Fruit fly (Drosophila melanogaster): ENCODE measurements around the gene CG33725.

CG33725 gene

DNA sequence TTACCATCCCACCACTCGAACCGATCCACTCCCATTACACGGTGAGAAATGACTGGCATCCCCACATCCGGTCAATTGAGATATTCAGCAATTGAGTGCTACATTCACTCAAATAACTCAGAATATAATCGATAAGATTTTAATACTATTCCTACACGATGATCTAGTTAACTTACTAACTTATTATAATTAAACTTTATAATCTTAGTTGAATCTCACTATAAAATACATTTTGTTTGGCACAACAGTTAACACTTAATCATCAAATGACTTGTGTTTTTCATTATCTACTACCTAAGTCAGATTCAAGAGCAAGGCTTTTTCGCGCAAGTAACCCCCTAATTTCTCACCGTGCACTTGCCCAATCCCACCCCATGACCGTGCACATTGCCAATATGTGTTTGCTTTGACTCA lies 12.9 kb downstream of the CG33725 start (continued):
- TF ChIP-seq wdn (GFP tag; IDR thresholded peaks at IDR 0.05) (no peak), ab (GFP tag; optimal IDR thresholded peaks at IDR 0.05) (no peak), fd102C (GFP tag; optimal IDR thresholded peaks at IDR 0.05) (no peak), Mrtf (GFP tag; IDR thresholded peaks at IDR 0.05) (0 out of 3 replicates have a peak, but pooled peaks have one; percentile 29), CG30431 (GFP tag; optimal IDR thresholded peaks at IDR 0.05) (peak; percentile 25), Ssrp (tag; optimal IDR thresholded peaks at IDR 0.05) (peak; percentile 35), Tbp (GFP tag; optimal IDR thresholded peaks at IDR 0.05) (no peak), CG14014 (GFP tag; IDR thresholded peaks at IDR 0.05) (no peak), nmo (GFP tag; optimal IDR thresholded peaks at IDR 0.05) (peak; percentile 53), CG12071 (GFP tag; optimal IDR thresholded peaks at IDR 0.05) (no peak), eve (GFP tag; optimal IDR thresholded peaks at IDR 0.05) (no peak), Meics (GFP tag; optimal IDR thresholded peaks at IDR 0.05) (peak; percentile 53), Ets65A (GFP tag) (peak; percentile 11), Hr39 (optimal IDR thresholded peaks at IDR 0.05) (no peak), CG17829 (tag; optimal IDR thresholded peaks at IDR 0.05) (peak; percentile 46), Nf-YA (GFP tag; IDR thresholded peaks at IDR 0.05) (no peak), slp2 (GFP tag; optimal IDR thresholded peaks at IDR 0.05) (peak; percentile 1), CG34376 (GFP tag; optimal IDR thresholded peaks at IDR 0.05) (no peak), nerfin-1 (tag; optimal IDR thresholded peaks at IDR 0.05) (peak; percentile 35), eyg (GFP tag; optimal IDR thresholded peaks at IDR 0.05) (no peak), CG12769 (tag; optimal IDR thresholded peaks at IDR 0.05) (peak; percentile 27), shn (GFP tag; optimal IDR thresholded peaks at IDR 0.05) (no peak), cato (GFP tag; optimal IDR thresholded peaks at IDR 0.05; ENCODE audit: borderline replicate concordance) (no peak), gem (tag; optimal IDR thresholded peaks at IDR 0.05) (peak; percentile 66), CG13296 (GFP tag; optimal IDR thresholded peaks at IDR 0.05) (peak; percentile 51), CG3065 (GFP tag; optimal IDR thresholded peaks at IDR 0.05) (no peak), CG1602 (GFP tag; optimal IDR thresholded peaks at IDR 0.05) (no peak), CG10979 (tag; optimal IDR thresholded peaks at IDR 0.05) (peak; percentile 54), CG2712 (tag; optimal IDR thresholded peaks at IDR 0.05) (peak; percentile 59), az2 (GFP tag; optimal IDR thresholded peaks at IDR 0.05) (peak; percentile 35), trh (GFP tag; optimal IDR thresholded peaks at IDR 0.05) (no peak), psq (GFP tag; optimal IDR thresholded peaks at IDR 0.05) (no peak), Deaf1 (tag; optimal IDR thresholded peaks at IDR 0.05) (no peak), CG1792 (GFP tag; optimal IDR thresholded peaks at IDR 0.05) (no peak), Oli (tag; optimal IDR thresholded peaks at IDR 0.05) (peak; percentile 43), chif (GFP tag; optimal IDR thresholded peaks at IDR 0.05) (peak in 1 of 2 experiments; percentile 12), CG17385 (GFP tag; optimal IDR thresholded peaks at IDR 0.05) (peak; percentile 55), CG18619 (GFP tag; optimal IDR thresholded peaks at IDR 0.05) (peak; percentile 16), CG11560 (tag; IDR thresholded peaks at IDR 0.05) (0 out of 3 replicates have a peak, but pooled peaks have one; percentile 30), CG11085 (GFP tag; IDR thresholded peaks at IDR 0.05) (no peak), CG13775 (GFP tag; optimal IDR thresholded peaks at IDR 0.05) (peak; percentile 13), CG31441 (GFP tag; IDR thresholded peaks at IDR 0.05) (no peak; the same call in 1 of the 2 replicates), CG4820 (GFP tag; optimal IDR thresholded peaks at IDR 0.05) (peak; percentile 30), CG2116 (GFP tag; optimal IDR thresholded peaks at IDR 0.05) (no peak), CG4282 (GFP tag; optimal IDR thresholded peaks at IDR 0.05) (no peak), unc-4 (GFP tag; IDR thresholded peaks at IDR 0.05; ENCODE audit: partially characterized antibody) (no peak), Eip74EF (GFP tag; optimal IDR thresholded peaks at IDR 0.05) (peak in 1 of 2 experiments; percentile 5), dmrt99B (tag; optimal IDR thresholded peaks at IDR 0.05) (peak; percentile 55), pho (GFP tag; optimal IDR thresholded peaks at IDR 0.05) (no peak), Camta (GFP tag; optimal IDR thresholded peaks at IDR 0.05) (no peak), CG31224 (GFP tag; IDR thresholded peaks at IDR 0.05) (no peak), disco-r (GFP tag; optimal IDR thresholded peaks at IDR 0.05) (no peak)
